Fruit fly (Drosophila melanogaster): ENCODE results near the gene CG7203.

CG7203 gene

dm6 chr2L:7771891-7772290 lies 18.9 kb upstream of the CG7203 start:
- no peak for TF ChIP-seq CG4496 (GFP tag; IDR thresholded peaks at IDR 0.05)
- no peak for TF ChIP-seq Snoo (tag; optimal IDR thresholded peaks at IDR 0.05)
- TF ChIP-seq Pif1A (GFP tag; optimal IDR thresholded peaks at IDR 0.05) = no peak
- peak; percentile 81 for TF ChIP-seq CG8159 (tag; optimal IDR thresholded peaks at IDR 0.05)
- TF ChIP-seq CG14655 (GFP tag; optimal IDR thresholded peaks at IDR 0.05) = no peak

- TF ChIP-seq CG12605 (GFP tag; IDR thresholded peaks at IDR 0.05) (no peak), CG34367 (tag; optimal IDR thresholded peaks at IDR 0.05) (no peak), EcR (GFP tag; optimal IDR thresholded peaks at IDR 0.05) (no peak), CG32121 (GFP tag; IDR thresholded peaks at IDR 0.05) (no peak)
Measured at dm6 chr2L:7767328-7767727, 14.3 kb upstream of the CG7203 start, which contains the start of gene CG7191. Gene CG7191, plus strand, starts transcription at chr2L:7767628.

- TF ChIP-seq CG14655 (GFP tag; optimal IDR thresholded peaks at IDR 0.05) (no peak), CG4496 (GFP tag; IDR thresholded peaks at IDR 0.05) (peak; percentile 51; the same call in 2 of the 3 replicates), CG17806 (tag; optimal IDR thresholded peaks at IDR 0.05) (no peak), CG8159 (tag; optimal IDR thresholded peaks at IDR 0.05) (peak; percentile 2)
Measured at dm6 chr2L:7756835-7757234, 3.8 kb upstream of the CG7203 start.

dm6 chr2L:7754539-7754938 lies 1.6 kb upstream of the CG7203 start:
- peak; percentile 69; the same call in 2 of the 3 replicates for TF ChIP-seq fd96Ca (GFP tag; IDR thresholded peaks at IDR 0.05)
- TF ChIP-seq CG13204 (GFP tag; optimal IDR thresholded peaks at IDR 0.05) = no peak
- no peak for TF ChIP-seq D1 (tag; optimal IDR thresholded peaks at IDR 0.05)
- TF ChIP-seq CG15710 (tag; optimal IDR thresholded peaks at IDR 0.05) = no peak
- no peak for TF ChIP-seq CG12605 (GFP tag; IDR thresholded peaks at IDR 0.05)
- TF ChIP-seq Ets98B (GFP tag; IDR thresholded peaks at IDR 0.05) = peak; percentile 53
- peak; percentile 43 for TF ChIP-seq CG8301 (tag; optimal IDR thresholded peaks at IDR 0.05)
- TF ChIP-seq EcR (GFP tag; optimal IDR thresholded peaks at IDR 0.05) = no peak
- TF ChIP-seq Snoo (tag; optimal IDR thresholded peaks at IDR 0.05) = no peak
- TF ChIP-seq Pif1B (GFP tag; optimal IDR thresholded peaks at IDR 0.05) = no peak
- TF ChIP-seq CG10348 (GFP tag; IDR thresholded peaks at IDR 0.05) = no peak
- no peak for TF ChIP-seq CG34367 (tag; optimal IDR thresholded peaks at IDR 0.05)
- peak; percentile 27 for TF ChIP-seq CG17806 (tag; optimal IDR thresholded peaks at IDR 0.05)
- TF ChIP-seq gl (tag; optimal IDR thresholded peaks at IDR 0.05) = no peak
- peak; percentile 5 for TF ChIP-seq CG9948 (tag; optimal IDR thresholded peaks at IDR 0.05)
- peak; percentile 31 for TF ChIP-seq CG14655 (GFP tag; optimal IDR thresholded peaks at IDR 0.05)
- TF ChIP-seq CG4496 (GFP tag; IDR thresholded peaks at IDR 0.05) = peak; percentile 70; the same call in 2 of the 3 replicates
- no peak for TF ChIP-seq rn (GFP tag; IDR thresholded peaks at IDR 0.05)
- TF ChIP-seq CG8159 (tag; optimal IDR thresholded peaks at IDR 0.05) = peak; percentile 25
- TF ChIP-seq CG32121 (GFP tag; IDR thresholded peaks at IDR 0.05) = peak; percentile 53; the same call in 1 of the 2 replicates
- TF ChIP-seq Pif1A (GFP tag; optimal IDR thresholded peaks at IDR 0.05) = no peak

- no peak for TF ChIP-seq EcR (GFP tag; optimal IDR thresholded peaks at IDR 0.05)
- no peak for TF ChIP-seq Ets98B (GFP tag; IDR thresholded peaks at IDR 0.05)
- TF ChIP-seq CG34367 (tag; optimal IDR thresholded peaks at IDR 0.05) = no peak
- no peak for TF ChIP-seq gl (tag; optimal IDR thresholded peaks at IDR 0.05)
- no peak for TF ChIP-seq Pif1B (GFP tag; optimal IDR thresholded peaks at IDR 0.05)
- TF ChIP-seq CG10348 (GFP tag; IDR thresholded peaks at IDR 0.05) = no peak
- TF ChIP-seq fd96Ca (GFP tag; IDR thresholded peaks at IDR 0.05) = no peak
- TF ChIP-seq CG32121 (GFP tag; IDR thresholded peaks at IDR 0.05) = no peak
- TF ChIP-seq CG4496 (GFP tag; IDR thresholded peaks at IDR 0.05) = no peak
- TF ChIP-seq CG17806 (tag; optimal IDR thresholded peaks at IDR 0.05) = no peak
- TF ChIP-seq CG14655 (GFP tag; optimal IDR thresholded peaks at IDR 0.05) = no peak
- TF ChIP-seq rn (GFP tag; IDR thresholded peaks at IDR 0.05) = no peak
- no peak for TF ChIP-seq CG8159 (tag; optimal IDR thresholded peaks at IDR 0.05)
- no peak for TF ChIP-seq CG13204 (GFP tag; optimal IDR thresholded peaks at IDR 0.05)
- no peak for TF ChIP-seq Pif1A (GFP tag; optimal IDR thresholded peaks at IDR 0.05)
- TF ChIP-seq CG9948 (tag; optimal IDR thresholded peaks at IDR 0.05) = no peak
Measured at dm6 chr2L:7753874-7754273, 888 bp upstream of the CG7203 start, which contains the start of gene CG46025. Gene CG46025, plus strand, starts transcription at chr2L:7754174.

dm6 chr2L:7750631-7751161 lies 2.3 kb downstream of the CG7203 start:
- TF ChIP-seq CG4496 (GFP tag; IDR thresholded peaks at IDR 0.05) (0 out of 3 replicates have a peak, but pooled peaks have one; percentile 40), CG10348 (GFP tag; IDR thresholded peaks at IDR 0.05) (no peak), rn (GFP tag; IDR thresholded peaks at IDR 0.05) (no peak), fd96Ca (GFP tag; IDR thresholded peaks at IDR 0.05) (0 out of 3 replicates have a peak, but pooled peaks have one; percentile 20), EcR (GFP tag; optimal IDR thresholded peaks at IDR 0.05) (peak; percentile 95), CG13204 (GFP tag; optimal IDR thresholded peaks at IDR 0.05) (peak; percentile 17)

- TF ChIP-seq CG8159 (tag; optimal IDR thresholded peaks at IDR 0.05) (no peak), gl (tag; optimal IDR thresholded peaks at IDR 0.05) (no peak), CG13204 (GFP tag; optimal IDR thresholded peaks at IDR 0.05) (no peak), CG4496 (GFP tag; IDR thresholded peaks at IDR 0.05) (no peak)
Measured at dm6 chr2L:7746975-7747374, 6.0 kb downstream of the CG7203 start, which contains the start of gene ATPsynGL. Gene ATPsynGL, plus strand, starts transcription at chr2L:7747275.

All from whole organism, pupa.